Fruit fly (Drosophila melanogaster) whole organism, embryonic: ENCODE measurements around the gene CG17107.

ENCODE experiments used
- Atf3 ChIP-seq: fragments of 200-800 bp; sonication (Bioruptor generic); optimal IDR thresholded peaks from 3 replicates; lab custom pipeline; 2016; ENCODE audit warnings: missing biosample characterization, missing genetic modification characterization
- Blimp-1 ChIP-seq: fragments of 200-800 bp; sonication (Bioruptor generic); optimal IDR thresholded peaks from 3 replicates; lab custom pipeline; 2018; ENCODE audit warnings: missing biosample characterization, missing genetic modification characterization, mild to moderate bottlenecking, moderate library complexity, missing genetic modification reagents
- Bteb2 ChIP-seq: fragments of 200-800 bp; sonication (Bioruptor generic); optimal IDR thresholded peaks from 2 replicates; lab custom pipeline; 2016; ENCODE audit warnings: missing biosample characterization, missing genetic modification characterization
- CG12391 ChIP-seq: fragments of 200-800 bp; sonication (Bioruptor generic); optimal IDR thresholded peaks from 3 replicates; lab custom pipeline; 2018; ENCODE audit warnings: missing biosample characterization, mild to moderate bottlenecking, missing genetic modification characterization, moderate library complexity
- CG12659 ChIP-seq: fragments of 200-800 bp; sonication (Bioruptor generic); optimal IDR thresholded peaks from 3 replicates; lab custom pipeline; 2017; ENCODE audit warnings: mild to moderate bottlenecking, missing biosample characterization, missing genetic modification reagents, missing genetic modification characterization
- CG13894 ChIP-seq: fragments of 200-800 bp; sonication (Bioruptor generic); optimal IDR thresholded peaks from 3 replicates; lab custom pipeline; 2018; ENCODE audit warnings: missing biosample characterization, mild to moderate bottlenecking, missing genetic modification characterization, moderate library complexity
- CG14710 ChIP-seq: fragments of 200-800 bp; sonication (Bioruptor generic); optimal IDR thresholded peaks from 3 replicates; lab custom pipeline; 2019; ENCODE audit warnings: missing biosample characterization, mild to moderate bottlenecking, missing genetic modification characterization, moderate library complexity
- CG15696 ChIP-seq: fragments of 200-800 bp; sonication (Bioruptor generic); optimal IDR thresholded peaks from 2 replicates; lab custom pipeline; 2019; ENCODE audit warnings: missing biosample characterization, mild to moderate bottlenecking, missing genetic modification characterization, moderate library complexity
- CG1602 ChIP-seq: fragments of 200-800 bp; sonication (Bioruptor generic); optimal IDR thresholded peaks from 3 replicates; lab custom pipeline; 2016; ENCODE audit warnings: missing biosample characterization, missing genetic modification characterization
- CG1603 ChIP-seq: fragments of 200-800 bp; sonication (Bioruptor generic); optimal IDR thresholded peaks from 2 replicates; lab custom pipeline; 2019; ENCODE audit warnings: missing biosample characterization, mild to moderate bottlenecking, missing genetic modification characterization, moderate library complexity
- CG16815 ChIP-seq: fragments of 200-800 bp; sonication (Bioruptor generic); optimal IDR thresholded peaks from 3 replicates; lab custom pipeline; 2017; ENCODE audit warnings: missing biosample characterization, mild to moderate bottlenecking, missing genetic modification characterization
- CG17568 ChIP-seq: fragments of 200-800 bp; sonication (Bioruptor generic); optimal IDR thresholded peaks from 2 replicates; lab custom pipeline; 2018; ENCODE audit warnings: missing biosample characterization, mild to moderate bottlenecking, missing genetic modification characterization, moderate library complexity
- CG18619 ChIP-seq: fragments of 200-800 bp; sonication (Bioruptor generic); optimal IDR thresholded peaks from 3 replicates; lab custom pipeline; 2017; ENCODE audit warnings: missing biosample characterization, mild to moderate bottlenecking, missing genetic modification characterization
- CG2712 ChIP-seq: fragments of 200-800 bp; optimal IDR thresholded peaks from 3 replicates; lab custom pipeline; 2019; ENCODE audit warnings: missing biosample characterization, mild to moderate bottlenecking, missing genetic modification characterization, moderate library complexity
- CG3065 ChIP-seq: fragments of 200-800 bp; sonication (Bioruptor generic); optimal IDR thresholded peaks from 2 replicates; lab custom pipeline; 2016; ENCODE audit warnings: missing biosample characterization, missing genetic modification characterization
- CG32532 ChIP-seq: fragments of 200-800 bp; sonication (Bioruptor generic); IDR thresholded peaks from 2 replicates; pipeline ENCODE4 v1.3.6; 2022; ENCODE audit warnings: missing biosample characterization, missing genetic modification characterization
- CG3407 ChIP-seq: fragments of 200-800 bp; sonication (Bioruptor generic); optimal IDR thresholded peaks from 2 replicates; lab custom pipeline; 2018; ENCODE audit warnings: missing biosample characterization, mild to moderate bottlenecking, missing genetic modification characterization
- CG4617 ChIP-seq: fragments of 200-800 bp; sonication (Bioruptor generic); optimal IDR thresholded peaks from 3 replicates; lab custom pipeline; 2016; ENCODE audit warnings: missing biosample characterization, missing genetic modification characterization, borderline replicate concordance
- CG6689 ChIP-seq: fragments of 200-800 bp; sonication (Bioruptor generic); IDR thresholded peaks from 2 replicates; pipeline ENCODE4 v1.3.6; 2022; ENCODE audit warnings: missing biosample characterization, missing genetic modification characterization
- CG7963 ChIP-seq: fragments of 200-800 bp; sonication (Bioruptor generic); IDR thresholded peaks from 3 replicates; pipeline ENCODE4 v1.3.6; 2022; ENCODE audit warnings: missing biosample characterization, missing genetic modification characterization; ENCODE audit not compliant: partially characterized antibody
- CG8765 ChIP-seq: fragments of 200-800 bp; sonication (Bioruptor generic); IDR thresholded peaks from 2 replicates; pipeline ENCODE4 v1.3.6; 2022; ENCODE audit warnings: missing biosample characterization, missing genetic modification characterization
- CG9727 ChIP-seq: fragments of 200-800 bp; sonication (Bioruptor generic); optimal IDR thresholded peaks from 3 replicates; lab custom pipeline; 2017; ENCODE audit warnings: missing biosample characterization, mild to moderate bottlenecking, missing genetic modification characterization
- D19B ChIP-seq: fragments of 200-800 bp; sonication (Bioruptor generic); optimal IDR thresholded peaks from 2 replicates; lab custom pipeline; 2017; ENCODE audit warnings: missing biosample characterization, mild to moderate bottlenecking, missing genetic modification characterization
- Deaf1 ChIP-seq: fragments of 200-800 bp; optimal IDR thresholded peaks from 3 replicates; lab custom pipeline; 2019; ENCODE audit warnings: missing biosample characterization, mild to moderate bottlenecking, missing genetic modification characterization, moderate library complexity
- Dll ChIP-seq: fragments of 200-800 bp; sonication (Bioruptor generic); IDR thresholded peaks from 4 replicates; pipeline ENCODE4 v1.3.6; 2022; ENCODE audit warnings: missing biosample characterization, missing genetic modification characterization; ENCODE audit not compliant: partially characterized antibody
- HLH54F ChIP-seq: fragments of 200-800 bp; sonication (Bioruptor generic); optimal IDR thresholded peaks from 3 replicates; lab custom pipeline; 2016; ENCODE audit warnings: missing biosample characterization, missing genetic modification characterization
- Poxn ChIP-seq: fragments of 200-800 bp; sonication (Bioruptor generic); IDR thresholded peaks from 2 replicates; pipeline ENCODE4 v1.3.6; 2022; ENCODE audit warnings: missing biosample characterization, missing genetic modification characterization
- Sin3A ChIP-seq: fragments of >200 bp; optimal IDR thresholded peaks from 2 replicates; lab custom pipeline; 2018
- aop ChIP-seq: fragments of 200-800 bp; sonication (Bioruptor generic); IDR thresholded peaks from 2 replicates; pipeline ENCODE4 v1.3.6; 2022; ENCODE audit warnings: missing biosample characterization, missing genetic modification characterization
- bsh ChIP-seq, 2 experiments: fragments of 200-800 bp; sonication (Bioruptor generic); optimal IDR thresholded peaks; 2 replicates each; lab custom pipeline; 2017 to 2018; ENCODE audit warnings: mild to moderate bottlenecking in 2 of 2, missing biosample characterization in 2 of 2, missing genetic modification characterization in 2 of 2, moderate library complexity in 1 of 2
- btn ChIP-seq: fragments of 200-800 bp; sonication (Bioruptor generic); optimal IDR thresholded peaks from 2 replicates; lab custom pipeline; 2016; ENCODE audit warnings: missing biosample characterization, missing genetic modification characterization
- cato ChIP-seq: fragments of 200-800 bp; sonication (Bioruptor generic); optimal IDR thresholded peaks from 2 replicates; lab custom pipeline; 2016; ENCODE audit warnings: missing biosample characterization, missing genetic modification characterization, borderline replicate concordance
- dan ChIP-seq: fragments of 200-800 bp; sonication (Bioruptor generic); IDR thresholded peaks from 2 replicates; pipeline ENCODE4 v1.3.6; 2022; ENCODE audit warnings: missing biosample characterization, missing genetic modification characterization
- dati ChIP-seq: fragments of 200-800 bp; sonication (Bioruptor generic); IDR thresholded peaks from 2 replicates; pipeline ENCODE4 v1.3.6; 2022; ENCODE audit warnings: missing biosample characterization, missing genetic modification characterization
- dysf ChIP-seq: fragments of 200-800 bp; sonication (Bioruptor generic); IDR thresholded peaks from 3 replicates; pipeline ENCODE4 v1.3.6; 2022; ENCODE audit warnings: missing biosample characterization, missing genetic modification characterization
- en ChIP-seq: fragments of 200-800 bp; sonication (Bioruptor generic); optimal IDR thresholded peaks from 2 replicates; lab custom pipeline; 2016; ENCODE audit warnings: missing biosample characterization, missing genetic modification characterization
- exex ChIP-seq: fragments of 200-800 bp; sonication (Bioruptor generic); optimal IDR thresholded peaks from 4 replicates; lab custom pipeline; 2018; ENCODE audit warnings: missing biosample characterization, mild to moderate bottlenecking, missing genetic modification characterization, moderate library complexity
- fd102C ChIP-seq: fragments of 200-800 bp; sonication (Bioruptor generic); optimal IDR thresholded peaks from 2 replicates; lab custom pipeline; 2018; ENCODE audit warnings: missing biosample characterization, mild to moderate bottlenecking, missing genetic modification characterization, moderate library complexity
- gsb ChIP-seq: fragments of 200-800 bp; sonication (Bioruptor generic); IDR thresholded peaks from 2 replicates; pipeline ENCODE4 v1.3.6; 2022; ENCODE audit warnings: missing biosample characterization, missing genetic modification characterization
- lilli ChIP-seq: fragments of 200-800 bp; sonication (Bioruptor generic); optimal IDR thresholded peaks from 3 replicates; lab custom pipeline; 2016; ENCODE audit warnings: missing biosample characterization, missing genetic modification characterization
- luna ChIP-seq: fragments of 200-800 bp; sonication (Bioruptor generic); optimal IDR thresholded peaks from 2 replicates; lab custom pipeline; 2016; ENCODE audit warnings: missing biosample characterization, missing genetic modification characterization
- mirr ChIP-seq: fragments of 200-800 bp; sonication (Bioruptor generic); optimal IDR thresholded peaks from 3 replicates; lab custom pipeline; 2018; ENCODE audit warnings: missing biosample characterization, mild to moderate bottlenecking, missing genetic modification characterization
- nau ChIP-seq: fragments of 200-800 bp; sonication (Bioruptor generic); optimal IDR thresholded peaks from 3 replicates; lab custom pipeline; 2017; ENCODE audit warnings: missing biosample characterization, mild to moderate bottlenecking, missing genetic modification characterization, missing genetic modification reagents
- pum ChIP-seq: fragments of 200-800 bp; sonication (Bioruptor generic); optimal IDR thresholded peaks from 2 replicates; lab custom pipeline; 2016; ENCODE audit warnings: missing biosample characterization, missing genetic modification characterization
- salm ChIP-seq: fragments of 200-800 bp; sonication (Bioruptor generic); optimal IDR thresholded peaks from 2 replicates; lab custom pipeline; 2018; ENCODE audit warnings: missing biosample characterization, mild to moderate bottlenecking, missing genetic modification characterization
- sc ChIP-seq, 3 experiments: fragments of >200 bp in 2 of 3; fragments of 200-800 bp in 1 of 3; sonication (Bioruptor generic) in 1 of 3; optimal IDR thresholded peaks; 2 replicates in 2 of 3; 3 replicates in 1 of 3; lab custom pipeline; 2017; ENCODE audit warnings: mild to moderate bottlenecking in 1 of 3, missing biosample characterization in 1 of 3, missing genetic modification characterization in 1 of 3, missing genetic modification reagents in 1 of 3
- sd ChIP-seq: fragments of 200-800 bp; sonication (Bioruptor generic); optimal IDR thresholded peaks from 3 replicates; lab custom pipeline; 2018; ENCODE audit warnings: missing biosample characterization, mild to moderate bottlenecking, missing genetic modification characterization, moderate library complexity
- sisA ChIP-seq: fragments of 200-800 bp; sonication (Bioruptor generic); IDR thresholded peaks from 2 replicates; pipeline ENCODE4 v1.3.6; 2022; ENCODE audit warnings: missing biosample characterization, missing genetic modification characterization
- stc ChIP-seq: fragments of 200-800 bp; sonication (Bioruptor generic); IDR thresholded peaks from 2 replicates; pipeline ENCODE4 v1.3.6; 2022; ENCODE audit warnings: missing biosample characterization, missing genetic modification characterization
- vnd ChIP-seq: fragments of 200-800 bp; sonication (Bioruptor generic); IDR thresholded peaks from 3 replicates; pipeline ENCODE4 v1.3.6; 2022; ENCODE audit warnings: missing biosample characterization, missing genetic modification characterization; ENCODE audit not compliant: partially characterized antibody

Gene CG17107

DNA sequence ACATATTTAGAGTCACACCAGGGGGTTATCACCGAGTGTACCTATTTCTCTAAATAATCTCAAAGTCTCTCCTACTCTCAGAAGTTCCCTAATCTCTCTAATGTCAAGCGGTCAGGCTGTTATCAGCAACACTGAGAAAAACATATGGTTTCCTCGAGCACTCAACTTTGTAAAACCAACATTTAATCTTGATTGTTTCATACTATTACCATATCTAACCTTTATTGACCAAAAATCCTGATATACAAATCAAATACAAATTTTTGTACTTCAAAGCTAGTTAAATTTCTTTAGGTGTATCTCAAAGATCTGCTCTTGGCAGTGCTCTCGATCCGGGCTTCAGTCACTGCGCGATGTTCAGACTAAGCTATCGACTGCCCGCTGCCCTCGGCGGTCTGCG is 21.6 kb downstream of the CG17107 start, which contains the start of gene CG6415 (continued):
- TF ChIP-seq CG1602 (GFP tag; lab: Kevin White, UChicago), result peak; percentile 48
- TF ChIP-seq gsb, result peak; percentile 42; the same call in 1 of the 2 replicates
- peak; percentile 61 for TF ChIP-seq CG17568 (GFP tag; lab: Kevin White, UChicago)
- TF ChIP-seq sd (tag; lab: Kevin White, UChicago), result no peak
- peak; percentile 77 for TF ChIP-seq lilli (GFP tag; lab: Kevin White, UChicago)
- peak; percentile 31 for TF ChIP-seq nau (GFP tag; lab: Kevin White, UChicago)
- 0 out of 2 replicates have a peak, but pooled peaks have one; percentile 38 for TF ChIP-seq aop
- peak; percentile 30 for TF ChIP-seq btn (GFP tag; lab: Kevin White, UChicago)
- peak; percentile 41; the same call in 1 of the 2 replicates for TF ChIP-seq CG8765
- TF ChIP-seq salm (tag; lab: Kevin White, UChicago), result peak; percentile 47
- peak; percentile 41 for TF ChIP-seq D19B (GFP tag; lab: Kevin White, UChicago)
- peak; percentile 81 for TF ChIP-seq CG15696 (tag; lab: Kevin White, UChicago)
- peak; percentile 45 for TF ChIP-seq Bteb2 (GFP tag; lab: Kevin White, UChicago)
- TF ChIP-seq CG1603 (tag; lab: Kevin White, UChicago), result peak; percentile 84
- TF ChIP-seq en (GFP tag; lab: Kevin White, UChicago), result peak; percentile 37
- peak; percentile 48 for TF ChIP-seq Atf3 (GFP tag; lab: Kevin White, UChicago)
- TF ChIP-seq CG2712, result peak; percentile 84
- peak; percentile 44 for TF ChIP-seq pum
- no peak for TF ChIP-seq vnd (GFP tag; lab: Robert Waterston, UW)
- TF ChIP-seq Poxn (GFP tag; lab: Robert Waterston, UW), result no peak
- peak; percentile 12 for TF ChIP-seq mirr (GFP tag; lab: Kevin White, UChicago)
- no peak for TF ChIP-seq luna
- no peak for TF ChIP-seq CG7963
- TF ChIP-seq CG9727 (GFP tag; lab: Kevin White, UChicago), result peak; percentile 78
- no peak for TF ChIP-seq Sin3A (lab: Kevin White, UChicago)
- no peak for TF ChIP-seq Deaf1 (tag; lab: Kevin White, UChicago)
- peak; percentile 63 for TF ChIP-seq CG6689
- peak; percentile 50 for TF ChIP-seq CG18619 (GFP tag; lab: Kevin White, UChicago)
- peak; percentile 80 for TF ChIP-seq dysf (GFP tag; lab: Robert Waterston, UW)
- TF ChIP-seq HLH54F (GFP tag; lab: Kevin White, UChicago), result peak; percentile 36
- peak; percentile 48 for TF ChIP-seq sisA (GFP tag; lab: Robert Waterston, UW)
- TF ChIP-seq CG12391, result peak; percentile 76
- TF ChIP-seq dati (GFP tag; lab: Robert Waterston, UW), result peak; percentile 50; the same call in 1 of the 2 replicates
- TF ChIP-seq Dll (GFP tag; lab: Robert Waterston, UW), result no peak
- peak; percentile 39; the same call in 1 of the 2 replicates for TF ChIP-seq stc (GFP tag; lab: Robert Waterston, UW)
- TF ChIP-seq sc (optimal IDR thresholded peaks at IDR 0.05; lab: Kevin White, UChicago), result no peak
- TF ChIP-seq sc (GFP tag; optimal IDR thresholded peaks at IDR 0.05; lab: Kevin White, UChicago), result peak; percentile 47
- TF ChIP-seq CG32532 (GFP tag; lab: Robert Waterston, UW), result peak; percentile 68; the same call in 1 of the 2 replicates
- peak; percentile 31 for TF ChIP-seq CG16815 (GFP tag; lab: Kevin White, UChicago)
- peak; percentile 62 for TF ChIP-seq CG3407 (GFP tag; lab: Kevin White, UChicago)
- peak; percentile 43 for TF ChIP-seq CG13894 (tag; lab: Kevin White, UChicago)
- TF ChIP-seq dan (GFP tag; lab: Robert Waterston, UW), result no peak
- no peak for TF ChIP-seq fd102C (GFP tag; lab: Kevin White, UChicago)
- TF ChIP-seq cato (GFP tag; lab: Kevin White, UChicago), result peak; percentile 4
- TF ChIP-seq CG3065 (GFP tag; lab: Kevin White, UChicago), result no peak
- no peak for TF ChIP-seq exex (tag; lab: Kevin White, UChicago)
- TF ChIP-seq CG12659, result peak; percentile 61
- peak; percentile 70 for TF ChIP-seq CG14710
- TF ChIP-seq bsh (GFP tag; optimal IDR thresholded peaks at IDR 0.05; lab: Kevin White, UChicago), result peak in 1 of 2 experiments; percentile 83
- TF ChIP-seq Blimp-1 (GFP tag; lab: Kevin White, UChicago), result peak; percentile 74
- no peak for TF ChIP-seq CG4617 (GFP tag; lab: Kevin White, UChicago)
